Fruit fly (Drosophila melanogaster) whole organism, prepupa: ENCODE results near the gene CG42353.
A peak's percentile ranks its signal among the peaks of the same experiment; 100 is the strongest.

Experiments used
- Blimp-1 ChIP-seq: fragments of 200-800 bp; sonication (Bioruptor generic); optimal IDR thresholded peaks from 3 replicates; lab custom pipeline; 2017; ENCODE audit warnings: missing biosample characterization, missing genetic modification characterization, mild to moderate bottlenecking, moderate library complexity, missing genetic modification reagents
- CG10669 ChIP-seq: fragments of 200-800 bp; sonication (Bioruptor generic); optimal IDR thresholded peaks from 3 replicates; lab custom pipeline; 2018; ENCODE audit warnings: missing biosample characterization, mild to moderate bottlenecking, missing genetic modification characterization, moderate library complexity
- CG11762 ChIP-seq: fragments of 200-800 bp; sonication (Bioruptor generic); optimal IDR thresholded peaks from 3 replicates; lab custom pipeline; 2016; ENCODE audit warnings: missing biosample characterization, missing genetic modification characterization; ENCODE audit not compliant: insufficient read depth
- CG11902 ChIP-seq: fragments of 200-800 bp; sonication (Bioruptor generic); optimal IDR thresholded peaks from 3 replicates; lab custom pipeline; 2016; ENCODE audit warnings: missing biosample characterization, missing genetic modification characterization
- CG15336 ChIP-seq: fragments of 200-800 bp; sonication (Bioruptor generic); IDR thresholded peaks from 2 replicates; pipeline ENCODE4 v1.3.6; 2022; ENCODE audit warnings: missing biosample characterization, missing genetic modification characterization
- CG1621 ChIP-seq: fragments of 200-800 bp; sonication (Bioruptor generic); optimal IDR thresholded peaks from 3 replicates; lab custom pipeline; 2018; ENCODE audit warnings: missing biosample characterization, mild to moderate bottlenecking, missing genetic modification characterization
- CG16779 ChIP-seq: fragments of 200-800 bp; sonication (Bioruptor generic); optimal IDR thresholded peaks from 3 replicates; lab custom pipeline; 2017; ENCODE audit warnings: missing biosample characterization, mild to moderate bottlenecking, missing genetic modification characterization
- CG3032 ChIP-seq: fragments of 200-800 bp; optimal IDR thresholded peaks from 2 replicates; lab custom pipeline; 2019; ENCODE audit warnings: missing biosample characterization, mild to moderate bottlenecking, missing genetic modification characterization, moderate library complexity
- CG31627 ChIP-seq: fragments of 200-800 bp; sonication (Bioruptor generic); optimal IDR thresholded peaks from 3 replicates; lab custom pipeline; 2016; ENCODE audit warnings: missing biosample characterization, missing genetic modification characterization
- CG32006 ChIP-seq: fragments of 200-800 bp; sonication (Bioruptor generic); optimal IDR thresholded peaks from 3 replicates; lab custom pipeline; 2017; ENCODE audit warnings: missing biosample characterization, mild to moderate bottlenecking, missing genetic modification characterization
- CG3919 ChIP-seq: fragments of 200-800 bp; sonication (Bioruptor generic); optimal IDR thresholded peaks from 3 replicates; lab custom pipeline; 2016; ENCODE audit warnings: missing biosample characterization, missing genetic modification characterization
- CG4318 ChIP-seq: fragments of 200-800 bp; sonication (Bioruptor generic); optimal IDR thresholded peaks from 3 replicates; lab custom pipeline; 2017; ENCODE audit warnings: missing biosample characterization, mild to moderate bottlenecking, missing genetic modification characterization
- CG6163 ChIP-seq: fragments of 200-800 bp; sonication (Bioruptor generic); IDR thresholded peaks from 3 replicates; pipeline ENCODE4 v1.3.6; 2022; ENCODE audit warnings: missing biosample characterization, missing genetic modification characterization
- CG6276 ChIP-seq: fragments of 200-800 bp; sonication (Bioruptor generic); optimal IDR thresholded peaks from 2 replicates; lab custom pipeline; 2017; ENCODE audit warnings: missing biosample characterization, mild to moderate bottlenecking, missing genetic modification characterization
- CG6808 ChIP-seq: fragments of 200-800 bp; sonication (Bioruptor generic); optimal IDR thresholded peaks from 3 replicates; lab custom pipeline; 2017; ENCODE audit warnings: missing biosample characterization, missing genetic modification characterization, mild to moderate bottlenecking, moderate library complexity, missing genetic modification reagents
- CG7368 ChIP-seq: fragments of 200-800 bp; sonication (Bioruptor generic); optimal IDR thresholded peaks from 3 replicates; lab custom pipeline; 2016; ENCODE audit warnings: missing biosample characterization, missing genetic modification characterization
- CG8319 ChIP-seq: fragments of 200-800 bp; sonication (Bioruptor generic); optimal IDR thresholded peaks from 3 replicates; lab custom pipeline; 2016; ENCODE audit warnings: missing biosample characterization, missing genetic modification characterization
- CG8632 ChIP-seq: fragments of 200-800 bp; sonication (Bioruptor generic); optimal IDR thresholded peaks from 3 replicates; lab custom pipeline; 2016; ENCODE audit warnings: missing biosample characterization, missing genetic modification characterization
- CG9139 ChIP-seq: fragments of 200-800 bp; sonication (Bioruptor generic); optimal IDR thresholded peaks from 3 replicates; lab custom pipeline; 2017; ENCODE audit warnings: missing biosample characterization, mild to moderate bottlenecking, missing genetic modification characterization
- Eip75B ChIP-seq: fragments of 200-800 bp; sonication (Bioruptor generic); optimal IDR thresholded peaks from 3 replicates; lab custom pipeline; 2016; ENCODE audit warnings: missing biosample characterization, missing genetic modification characterization
- Eip78C ChIP-seq: fragments of 200-800 bp; sonication (Bioruptor generic); peaks from one replicate; lab custom pipeline; 2016; ENCODE audit warnings: missing biosample characterization, missing genetic modification characterization
- Ets96B ChIP-seq: fragments of 200-800 bp; optimal IDR thresholded peaks from 2 replicates; lab custom pipeline; 2019; ENCODE audit warnings: missing biosample characterization, mild to moderate bottlenecking, missing genetic modification characterization, moderate library complexity
- Hr38 ChIP-seq: sonication (Bioruptor generic); optimal IDR thresholded peaks from 2 replicates; lab custom pipeline; 2016; ENCODE audit warnings: missing biosample characterization, missing genetic modification characterization
- Lpt ChIP-seq: fragments of 200-800 bp; sonication (Bioruptor generic); optimal IDR thresholded peaks from 3 replicates; lab custom pipeline; 2016; ENCODE audit warnings: missing biosample characterization, missing genetic modification characterization
- OdsH ChIP-seq: fragments of 200-800 bp; sonication (Bioruptor generic); optimal IDR thresholded peaks from 3 replicates; lab custom pipeline; 2016; ENCODE audit warnings: missing biosample characterization, missing genetic modification characterization
- Sox102F ChIP-seq: fragments of 200-800 bp; sonication (Bioruptor generic); optimal IDR thresholded peaks from 2 replicates; lab custom pipeline; 2016; ENCODE audit warnings: missing biosample characterization, mild to moderate bottlenecking, missing genetic modification characterization
- Sox14 ChIP-seq: fragments of 200-800 bp; sonication (Bioruptor generic); optimal IDR thresholded peaks from 3 replicates; lab custom pipeline; 2016; ENCODE audit warnings: missing biosample characterization, missing genetic modification characterization
- Sox15 ChIP-seq: fragments of 200-800 bp; sonication (Bioruptor generic); optimal IDR thresholded peaks from 3 replicates; lab custom pipeline; 2016; ENCODE audit warnings: missing biosample characterization, missing genetic modification characterization
- achi ChIP-seq: fragments of 200-800 bp; sonication (Bioruptor generic); optimal IDR thresholded peaks from 3 replicates; lab custom pipeline; 2016; ENCODE audit warnings: missing biosample characterization, missing genetic modification characterization
- acj6 ChIP-seq: fragments of 200-800 bp; sonication (Bioruptor generic); optimal IDR thresholded peaks from 3 replicates; lab custom pipeline; 2016; ENCODE audit warnings: missing biosample characterization, missing genetic modification characterization
- dsx ChIP-seq: fragments of 200-800 bp; optimal IDR thresholded peaks from 3 replicates; lab custom pipeline; 2019; ENCODE audit warnings: missing biosample characterization, mild to moderate bottlenecking, missing genetic modification characterization, moderate library complexity; ENCODE audit not compliant: poor library complexity, severe bottlenecking
- esn ChIP-seq: fragments of 200-800 bp; sonication (Bioruptor generic); optimal IDR thresholded peaks from 2 replicates; lab custom pipeline; 2016; ENCODE audit warnings: missing biosample characterization, mild to moderate bottlenecking, missing genetic modification characterization, moderate library complexity
- fd59A ChIP-seq: fragments of 200-800 bp; sonication (Bioruptor generic); optimal IDR thresholded peaks from 2 replicates; lab custom pipeline; 2017; ENCODE audit warnings: missing biosample characterization, mild to moderate bottlenecking, missing genetic modification characterization, missing genetic modification reagents
- fd85E ChIP-seq: fragments of 200-800 bp; sonication (Bioruptor generic); optimal IDR thresholded peaks from 3 replicates; lab custom pipeline; 2016; ENCODE audit warnings: missing biosample characterization, missing genetic modification characterization
- fkh ChIP-seq: fragments of 200-800 bp; sonication (Bioruptor generic); optimal IDR thresholded peaks from 3 replicates; lab custom pipeline; 2017; ENCODE audit warnings: missing biosample characterization, mild to moderate bottlenecking, missing genetic modification characterization, moderate library complexity
- lz ChIP-seq: fragments of 200-800 bp; sonication (Bioruptor generic); optimal IDR thresholded peaks from 3 replicates; lab custom pipeline; 2016; ENCODE audit warnings: missing biosample characterization, missing genetic modification characterization
- net ChIP-seq: fragments of 200-800 bp; sonication (Bioruptor generic); optimal IDR thresholded peaks from 3 replicates; lab custom pipeline; 2016; ENCODE audit warnings: missing biosample characterization, missing genetic modification characterization
- pdm3 ChIP-seq: fragments of 200-800 bp; sonication (Bioruptor generic); optimal IDR thresholded peaks from 3 replicates; lab custom pipeline; 2016; ENCODE audit warnings: missing biosample characterization, missing genetic modification characterization
- salr ChIP-seq, 2 experiments: fragments of 200-800 bp; sonication (Bioruptor generic); optimal IDR thresholded peaks; 3 replicates each; lab custom pipeline; 2016 to 2018; ENCODE audit warnings: missing biosample characterization in 2 of 2, missing genetic modification characterization in 2 of 2, mild to moderate bottlenecking in 1 of 2
- spab ChIP-seq: fragments of 200-800 bp; sonication (Bioruptor generic); optimal IDR thresholded peaks from 2 replicates; lab custom pipeline; 2017; ENCODE audit warnings: missing biosample characterization, mild to moderate bottlenecking, missing genetic modification characterization, missing genetic modification reagents
- ss ChIP-seq, 2 experiments: fragments of 200-800 bp; sonication (Bioruptor generic); optimal IDR thresholded peaks; 2 replicates in 1 of 2; 3 replicates in 1 of 2; lab custom pipeline; 2017 to 2018; ENCODE audit warnings: mild to moderate bottlenecking in 2 of 2, missing biosample characterization in 2 of 2, missing genetic modification characterization in 2 of 2, moderate library complexity in 1 of 2
- svp ChIP-seq: fragments of 200-800 bp; sonication (Bioruptor generic); peaks from one replicate; lab custom pipeline; 2016; ENCODE audit warnings: missing biosample characterization, missing genetic modification characterization
- topi ChIP-seq: fragments of 200-800 bp; sonication (Bioruptor generic); optimal IDR thresholded peaks from 3 replicates; lab custom pipeline; 2016; ENCODE audit warnings: missing biosample characterization, missing genetic modification characterization
- vri ChIP-seq: fragments of 200-800 bp; sonication (Bioruptor generic); optimal IDR thresholded peaks from 3 replicates; lab custom pipeline; 2016; ENCODE audit warnings: missing biosample characterization, mild to moderate bottlenecking, missing genetic modification characterization

CG42353 gene

DNA sequence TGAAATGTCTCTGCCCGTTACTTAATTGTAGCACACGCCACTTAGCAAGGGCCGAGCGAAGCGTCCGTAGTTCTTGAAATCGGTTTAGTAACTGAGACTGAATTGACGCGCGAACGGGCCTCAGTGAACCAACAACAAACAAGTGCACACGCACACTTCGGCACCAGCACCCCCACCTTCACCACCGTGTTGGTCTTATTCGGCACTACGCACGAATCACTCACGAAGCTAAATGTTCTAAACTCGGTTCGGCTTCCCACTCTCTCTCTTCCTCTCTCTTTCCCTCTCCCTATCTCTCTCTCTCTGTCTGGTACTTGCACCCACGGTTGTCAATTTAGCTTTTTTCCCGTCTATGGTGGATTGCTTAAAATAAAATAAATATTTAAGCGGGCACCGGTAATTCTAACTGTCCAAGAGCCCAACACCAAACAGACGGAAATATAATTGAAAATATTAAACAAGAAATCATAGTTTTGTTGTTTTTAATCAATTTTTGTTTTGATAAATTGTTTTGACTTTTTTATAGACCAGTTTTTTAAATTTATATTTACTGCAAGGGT lies 13.2 kb downstream of the CG42353 start, which contains the start of gene Tob (continued):
- TF ChIP-seq Sox14 (GFP tag; lab: Kevin White, UChicago) (peak; percentile 15), CG31627 (GFP tag; lab: Kevin White, UChicago) (peak; percentile 23), CG10669 (GFP tag; lab: Kevin White, UChicago) (no peak), esn (GFP tag; lab: Kevin White, UChicago) (peak; percentile 33), CG32006 (GFP tag; lab: Kevin White, UChicago) (no peak), Sox15 (GFP tag; lab: Kevin White, UChicago) (no peak), CG7368 (GFP tag; lab: Kevin White, UChicago) (peak; percentile 34), CG11902 (GFP tag; lab: Kevin White, UChicago) (no peak), topi (GFP tag; lab: Kevin White, UChicago) (peak; percentile 48), salr (GFP tag; optimal IDR thresholded peaks at IDR 0.05; lab: Kevin White, UChicago) (no peak), CG4318 (GFP tag; lab: Kevin White, UChicago) (no peak), vri (GFP tag; lab: Kevin White, UChicago) (peak; percentile 76), CG8319 (GFP tag; lab: Kevin White, UChicago) (no peak), Sox102F (GFP tag; lab: Kevin White, UChicago) (peak; percentile 34), Lpt (GFP tag; lab: Kevin White, UChicago) (peak; percentile 25), CG8632 (GFP tag; lab: Kevin White, UChicago) (no peak), ss (GFP tag; optimal IDR thresholded peaks at IDR 0.05; lab: Kevin White, UChicago) (peak; percentile 45 to 53), fkh (GFP tag; lab: Kevin White, UChicago) (peak; percentile 60), CG3919 (GFP tag; lab: Kevin White, UChicago) (no peak), lz (GFP tag; lab: Kevin White, UChicago) (peak; percentile 49), OdsH (GFP tag; lab: Kevin White, UChicago) (peak; percentile 25), CG6808 (GFP tag; lab: Kevin White, UChicago) (peak; percentile 32), fd85E (GFP tag; lab: Kevin White, UChicago) (no peak), achi (GFP tag; lab: Kevin White, UChicago) (no peak), CG16779 (tag; lab: Kevin White, UChicago) (peak; percentile 42), CG1621 (tag; lab: Kevin White, UChicago) (no peak), Eip78C (GFP tag; lab: Kevin White, UChicago) (peak; percentile 68), CG15336 (GFP tag; lab: Robert Waterston, UW) (no peak), Ets96B (tag; lab: Kevin White, UChicago) (peak; percentile 9), CG6276 (no peak)

DNA sequence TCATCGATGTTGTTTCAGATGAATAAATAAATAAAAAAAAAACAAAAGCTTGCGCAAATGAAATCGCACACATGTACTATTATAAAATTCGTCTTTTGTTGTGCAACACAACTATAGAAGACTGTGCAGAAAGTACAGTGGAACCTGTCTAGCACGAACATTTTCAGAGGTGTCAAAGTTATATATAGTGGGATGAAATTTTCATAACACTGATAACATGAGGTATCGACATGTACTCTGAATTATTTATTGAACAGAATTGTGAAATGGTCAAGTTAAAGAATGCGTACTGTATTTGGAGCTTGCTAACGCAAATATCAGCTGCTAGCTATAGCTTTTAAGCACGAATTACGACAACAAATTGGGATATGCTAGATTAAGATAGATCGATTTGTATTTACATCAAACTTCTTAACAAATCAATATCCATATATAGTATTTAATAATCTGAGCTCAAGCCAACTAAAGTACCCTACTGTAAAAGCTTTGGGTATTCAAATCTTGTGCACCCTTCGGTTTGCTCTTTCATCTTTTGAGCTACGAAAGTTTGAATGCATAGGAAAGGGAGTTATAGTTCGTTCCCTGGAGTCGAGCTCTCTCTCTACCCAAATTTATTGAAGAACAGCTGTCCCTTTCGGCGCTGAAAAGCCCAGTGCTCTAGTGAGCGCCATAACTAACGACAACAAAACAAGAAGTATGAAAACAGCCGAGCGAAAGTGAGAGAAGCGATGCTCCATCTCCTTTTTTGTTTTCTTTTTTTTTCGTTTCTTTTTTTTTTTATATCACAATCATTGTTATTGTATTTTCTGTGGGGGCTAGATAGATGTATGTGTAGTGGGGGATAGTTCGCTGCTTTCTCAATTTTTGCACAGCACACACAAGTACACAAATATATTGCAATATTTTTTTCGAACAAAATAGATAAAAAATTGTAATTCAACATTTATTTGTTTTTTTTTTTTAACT lies 14.3 kb downstream of the CG42353 start:
- peak; percentile 73 for TF ChIP-seq CG4318 (GFP tag; lab: Kevin White, UChicago)
- TF ChIP-seq Hr38 (GFP tag; lab: Kevin White, UChicago), result peak; percentile 16
- TF ChIP-seq CG10669 (GFP tag; lab: Kevin White, UChicago), result peak; percentile 58
- peak; percentile 80 for TF ChIP-seq CG3919 (GFP tag; lab: Kevin White, UChicago)
- TF ChIP-seq CG11762 (GFP tag; lab: Kevin White, UChicago), result peak; percentile 50
- peak; percentile 10 for TF ChIP-seq dsx (GFP tag; lab: Kevin White, UChicago)
- peak; percentile 41 for TF ChIP-seq fd59A
- peak; percentile 57 for TF ChIP-seq CG3032 (tag; lab: Kevin White, UChicago)
- TF ChIP-seq lz (GFP tag; lab: Kevin White, UChicago), result peak; percentile 75
- peak; percentile 79 for TF ChIP-seq CG32006 (GFP tag; lab: Kevin White, UChicago)
- no peak for TF ChIP-seq spab
- peak; percentile 63 for TF ChIP-seq Sox15 (GFP tag; lab: Kevin White, UChicago)
- TF ChIP-seq Eip75B (GFP tag; lab: Kevin White, UChicago), result peak; percentile 65
- TF ChIP-seq CG9139 (GFP tag; lab: Kevin White, UChicago), result no peak
- peak; percentile 34 for TF ChIP-seq CG16779 (tag; lab: Kevin White, UChicago)
- TF ChIP-seq CG6276, result peak; percentile 74
- TF ChIP-seq salr (GFP tag; optimal IDR thresholded peaks at IDR 0.05; lab: Kevin White, UChicago), result peak; percentile 14 to 19
- peak; percentile 67 for TF ChIP-seq topi (GFP tag; lab: Kevin White, UChicago)
- TF ChIP-seq CG1621 (tag; lab: Kevin White, UChicago), result peak; percentile 33
- TF ChIP-seq pdm3, result peak; percentile 85
- peak; percentile 83 for TF ChIP-seq acj6
- peak; percentile 35 for TF ChIP-seq Ets96B (tag; lab: Kevin White, UChicago)
- TF ChIP-seq Blimp-1 (GFP tag; lab: Kevin White, UChicago), result peak; percentile 16
- TF ChIP-seq CG31627 (GFP tag; lab: Kevin White, UChicago), result peak; percentile 81
- peak; percentile 74 for TF ChIP-seq net (GFP tag; lab: Kevin White, UChicago)
- peak; percentile 93 for TF ChIP-seq CG6163 (GFP tag; lab: Robert Waterston, UW)
- peak; percentile 86 for TF ChIP-seq svp (GFP tag; lab: Kevin White, UChicago)
